Worm (Caenorhabditis elegans) whole organism, midembryonic: ENCODE results near the gene cra-1.

ENCODE experiments used
- T22C8.4 ChIP-seq: fragments of 200-800 bp; sonication (Bioruptor generic); IDR thresholded peaks from 2 replicates; pipeline ENCODE4 v1.3.6; 2022; ENCODE audit warnings: missing genetic modification characterization, missing compliant biosample characterization
- cog-1 ChIP-seq: sonication (generic microtip); optimal IDR thresholded peaks from 2 replicates; lab custom pipeline; 2016; ENCODE audit warnings: missing genetic modification characterization, missing compliant biosample characterization
- flt-1 ChIP-seq: fragments of 200-800 bp; sonication (Bioruptor generic); IDR thresholded peaks from 2 replicates; pipeline ENCODE4 v1.3.6; 2022; ENCODE audit warnings: missing genetic modification characterization, missing compliant biosample characterization
- klf-2 ChIP-seq: fragments of 200-800 bp; sonication (Bioruptor generic); conservative IDR thresholded peaks from 2 replicates; pipeline ENCODE4 v1.3.6; 2022; ENCODE audit warnings: missing genetic modification reagents, missing genetic modification characterization, missing compliant biosample characterization
- med-1 ChIP-seq: sonication (generic microtip); optimal IDR thresholded peaks from 2 replicates; lab custom pipeline; 2017; ENCODE audit warnings: missing genetic modification characterization, mild to moderate bottlenecking, missing compliant biosample characterization, antibody characterized with exemption, missing genetic modification reagents; ENCODE audit not compliant: insufficient read depth
- ref-1 ChIP-seq: fragments of 200-800 bp; sonication (Bioruptor generic); conservative IDR thresholded peaks from 2 replicates; pipeline ENCODE4 v1.3.6; 2022; ENCODE audit warnings: missing genetic modification reagents, missing genetic modification characterization, missing compliant biosample characterization
- tab-1 ChIP-seq: fragments of 200-800 bp; sonication (Bioruptor generic); IDR thresholded peaks from 2 replicates; pipeline ENCODE4 v1.3.6; 2022; ENCODE audit warnings: missing genetic modification characterization, missing compliant biosample characterization
- ztf-23 ChIP-seq: fragments of 200-800 bp; sonication (Bioruptor generic); IDR thresholded peaks from 2 replicates; pipeline ENCODE4 v1.3.6; 2022; ENCODE audit warnings: missing genetic modification reagents, missing genetic modification characterization, missing compliant biosample characterization
- ztf-29 ChIP-seq: fragments of 200-800 bp; sonication (Bioruptor generic); IDR thresholded peaks from 2 replicates; pipeline ENCODE4 v1.3.6; 2022; ENCODE audit warnings: missing genetic modification reagents, missing genetic modification characterization, missing compliant biosample characterization

The cra-1 gene

ce11 chrIII:6884203-6884602 lies 14.9 kb upstream of the cra-1 start, which contains the start of gene med-2:
Gene med-2 (plus strand): TSS chrIII:6884503.
- TF ChIP-seq flt-1 (GFP tag; lab: Robert Waterston, UW) (no peak), klf-2 (GFP tag; lab: Robert Waterston, UW) (no peak), tab-1 (GFP tag; lab: Robert Waterston, UW) (no peak), T22C8.4 (no peak), ztf-23 (GFP tag; lab: Robert Waterston, UW) (no peak), ztf-29 (GFP tag; lab: Robert Waterston, UW) (no peak), ref-1 (no peak), cog-1 (no peak), med-1 (GFP tag; lab: Kevin White, UChicago) (no peak)

ce11 chrIII:6881745-6882144 lies 12.5 kb upstream of the cra-1 start:
- no peak for TF ChIP-seq flt-1 (GFP tag; lab: Robert Waterston, UW)

- no peak for TF ChIP-seq flt-1 (GFP tag; lab: Robert Waterston, UW)
- TF ChIP-seq ztf-23 (GFP tag; lab: Robert Waterston, UW), result no peak
- TF ChIP-seq med-1 (GFP tag; lab: Kevin White, UChicago), result no peak
- no peak for TF ChIP-seq klf-2 (GFP tag; lab: Robert Waterston, UW)
- no peak for TF ChIP-seq ref-1
- no peak for TF ChIP-seq cog-1
- no peak for TF ChIP-seq ztf-29 (GFP tag; lab: Robert Waterston, UW)
- no peak for TF ChIP-seq T22C8.4
- no peak for TF ChIP-seq tab-1 (GFP tag; lab: Robert Waterston, UW)
Measured at ce11 chrIII:6880797-6881196, 11.5 kb upstream of the cra-1 start, which contains the start of gene K04C2.7. Gene K04C2.7 (plus strand): TSS chrIII:6881097.

ce11 chrIII:6873724-6874123 lies 4.5 kb upstream of the cra-1 start:
- TF ChIP-seq cog-1, result no peak
- TF ChIP-seq med-1 (GFP tag; lab: Kevin White, UChicago), result no peak
- no peak for TF ChIP-seq ref-1
- no peak for TF ChIP-seq tab-1 (GFP tag; lab: Robert Waterston, UW)
- TF ChIP-seq klf-2 (GFP tag; lab: Robert Waterston, UW), result no peak
- no peak for TF ChIP-seq T22C8.4
- TF ChIP-seq ztf-29 (GFP tag; lab: Robert Waterston, UW), result no peak
- TF ChIP-seq flt-1 (GFP tag; lab: Robert Waterston, UW), result no peak
- TF ChIP-seq ztf-23 (GFP tag; lab: Robert Waterston, UW), result no peak

- TF ChIP-seq ztf-29 (GFP tag; lab: Robert Waterston, UW) (no peak), tab-1 (GFP tag; lab: Robert Waterston, UW) (no peak), ref-1 (no peak), T22C8.4 (no peak), flt-1 (GFP tag; lab: Robert Waterston, UW) (no peak), med-1 (GFP tag; lab: Kevin White, UChicago) (no peak), cog-1 (no peak), ztf-23 (GFP tag; lab: Robert Waterston, UW) (no peak), klf-2 (GFP tag; lab: Robert Waterston, UW) (no peak)
Measured at ce11 chrIII:6872534-6873150, 3.4 kb upstream of the cra-1 start, which contains the start of gene K04C2.3. Gene K04C2.3 (plus strand): TSS chrIII:6873089.

ce11 chrIII:6871668-6872067 lies 2.4 kb upstream of the cra-1 start:
- TF ChIP-seq ztf-29 (GFP tag; lab: Robert Waterston, UW) (no peak), med-1 (GFP tag; lab: Kevin White, UChicago) (no peak), tab-1 (GFP tag; lab: Robert Waterston, UW) (no peak), T22C8.4 (no peak), ref-1 (no peak), flt-1 (GFP tag; lab: Robert Waterston, UW) (no peak), klf-2 (GFP tag; lab: Robert Waterston, UW) (no peak), ztf-23 (GFP tag; lab: Robert Waterston, UW) (no peak), cog-1 (no peak)

- TF ChIP-seq T22C8.4 (no peak), ref-1 (no peak), ztf-23 (GFP tag; lab: Robert Waterston, UW) (no peak)
Measured at ce11 chrIII:6871067-6871466, 1.8 kb upstream of the cra-1 start.

ce11 chrIII:6869996-6870395 lies 736 bp upstream of the cra-1 start, which contains the start of gene K04C2.8:
Gene K04C2.8 (plus strand): TSS chrIII:6870296.
- TF ChIP-seq ztf-29 (GFP tag; lab: Robert Waterston, UW) (no peak), T22C8.4 (no peak), med-1 (GFP tag; lab: Kevin White, UChicago) (no peak), cog-1 (no peak), tab-1 (GFP tag; lab: Robert Waterston, UW) (no peak)

ce11 chrIII:6863901-6864300 lies 5.4 kb downstream of the cra-1 start, which contains the start of gene sma-3:
Gene sma-3 (minus strand): TSS chrIII:6863968.
- TF ChIP-seq ztf-23 (GFP tag; lab: Robert Waterston, UW) (no peak), med-1 (GFP tag; lab: Kevin White, UChicago) (no peak), cog-1 (no peak), ref-1 (no peak), tab-1 (GFP tag; lab: Robert Waterston, UW) (no peak), flt-1 (GFP tag; lab: Robert Waterston, UW) (no peak), klf-2 (GFP tag; lab: Robert Waterston, UW) (no peak), T22C8.4 (no peak), ztf-29 (GFP tag; lab: Robert Waterston, UW) (no peak)

- TF ChIP-seq cog-1 (no peak), ztf-29 (GFP tag; lab: Robert Waterston, UW) (no peak), T22C8.4 (no peak), ref-1 (no peak), flt-1 (GFP tag; lab: Robert Waterston, UW) (no peak), med-1 (GFP tag; lab: Kevin White, UChicago) (no peak), ztf-23 (GFP tag; lab: Robert Waterston, UW) (no peak), klf-2 (GFP tag; lab: Robert Waterston, UW) (no peak), tab-1 (GFP tag; lab: Robert Waterston, UW) (no peak)
Measured at ce11 chrIII:6859482-6859881, 9.8 kb downstream of the cra-1 start, which contains the start of gene clec-158. Gene clec-158 (minus strand): TSS chrIII:6859582.
